Worm (Caenorhabditis elegans) whole organism, mixed stage, embryonic: Measurements from ENCODE around the gene T23G7.2.

Experiments used
- blmp-1 ChIP-seq: fragments of 150-350 bp; optimal IDR thresholded peaks from 2 replicates; lab custom pipeline; 2014; ENCODE audit warnings: missing biosample characterization, missing genetic modification characterization
- elt-1 ChIP-seq: sonication (generic microtip); optimal IDR thresholded peaks from 2 replicates; lab custom pipeline; 2017; ENCODE audit warnings: missing genetic modification characterization, mild to moderate bottlenecking, missing compliant biosample characterization, antibody characterized with exemption, moderate library complexity, borderline replicate concordance; ENCODE audit not compliant: insufficient read depth
- nhr-12 ChIP-seq: fragments of 150-350 bp; optimal IDR thresholded peaks from 2 replicates; lab custom pipeline; 2014; ENCODE audit warnings: missing biosample characterization, missing genetic modification characterization
- nhr-237 ChIP-seq: fragments of 150-350 bp; optimal IDR thresholded peaks from 2 replicates; lab custom pipeline; 2014; ENCODE audit warnings: missing biosample characterization, missing genetic modification characterization
- nhr-28 ChIP-seq: fragments of 150-350 bp; optimal IDR thresholded peaks from 2 replicates; lab custom pipeline; 2014; ENCODE audit warnings: missing biosample characterization, missing genetic modification characterization
- nhr-76 ChIP-seq: sonication (generic microtip); optimal IDR thresholded peaks from 2 replicates; lab custom pipeline; 2017; ENCODE audit warnings: missing biosample characterization, missing genetic modification characterization
- pha-4 ChIP-seq: fragments of 150-350 bp; optimal IDR thresholded peaks from 2 replicates; lab custom pipeline; 2018; ENCODE audit warnings: missing biosample characterization, missing genetic modification reagents, missing genetic modification characterization
- snpc-4 ChIP-seq: fragments of 150-350 bp; optimal IDR thresholded peaks from 2 replicates; lab custom pipeline; 2014; ENCODE audit warnings: missing biosample characterization, missing genetic modification characterization
- tbx-8 ChIP-seq: fragments of 200-800 bp; sonication (Bioruptor generic); optimal IDR thresholded peaks from 2 replicates; lab custom pipeline; 2018; ENCODE audit warnings: mild to moderate bottlenecking, missing genetic modification characterization, moderate library complexity, missing compliant biosample characterization
- unc-39 ChIP-seq: fragments of 150-350 bp; optimal IDR thresholded peaks from 2 replicates; lab custom pipeline; 2014; ENCODE audit warnings: missing biosample characterization, missing genetic modification characterization
- unc-62 ChIP-seq: fragments of 150-350 bp; optimal IDR thresholded peaks from 2 replicates; lab custom pipeline; 2014; ENCODE audit warnings: missing biosample characterization, missing genetic modification reagents, missing genetic modification characterization
- ztf-11 ChIP-seq: fragments of 150-350 bp; optimal IDR thresholded peaks from 2 replicates; lab custom pipeline; 2014; ENCODE audit warnings: missing biosample characterization, missing genetic modification characterization

ce11 chrII:9154339-9154738 lies 18.4 kb downstream of the T23G7.2 start:
- TF ChIP-seq ztf-11 (tag; lab: Kevin White, UChicago) = no peak
- TF ChIP-seq nhr-76 = no peak
- TF ChIP-seq unc-62 = no peak
- TF ChIP-seq nhr-12 (tag; lab: Kevin White, UChicago) = no peak
- TF ChIP-seq elt-1 (tag; lab: Kevin White, UChicago) = no peak
- TF ChIP-seq snpc-4 (tag; lab: Kevin White, UChicago) = no peak
- no peak for TF ChIP-seq pha-4 (tag; lab: Kevin White, UChicago)
- no peak for TF ChIP-seq tbx-8 (GFP tag; lab: Kevin White, UChicago)
- no peak for TF ChIP-seq nhr-28 (tag; lab: Kevin White, UChicago)
- no peak for TF ChIP-seq unc-39 (tag; lab: Kevin White, UChicago)
- no peak for TF ChIP-seq nhr-237 (tag; lab: Kevin White, UChicago)
- TF ChIP-seq blmp-1 (tag; lab: Kevin White, UChicago) = no peak
